Fruit fly (Drosophila melanogaster) S2 (cell line): ENCODE results near the gene CG6230.

Source experiments
- CG8478 ChIP-seq: fragments of >200 bp; optimal IDR thresholded peaks from 2 replicates; lab custom pipeline; 2018
- CTCF ChIP-seq, 2 experiments: fragments of >200 bp; optimal IDR thresholded peaks; 2 replicates each; lab custom pipeline; 2018

dm6 chr2L:11068907-11069306 lies 51.2 kb downstream of the CG6230 start:
- TF ChIP-seq CG8478 (lab: Kevin White, UChicago) (no peak), CTCF (optimal IDR thresholded peaks at IDR 0.05; lab: Kevin White, UChicago) (no peak)
